Fruit fly (Drosophila melanogaster) ovary, adult (tissue): Measurements from ENCODE around the gene bond.
A peak's percentile ranks its signal among the peaks of the same experiment; 100 is the strongest.

Source experiments
- CG17801 ChIP-seq: fragments of 200-800 bp; optimal IDR thresholded peaks from 2 replicates; lab custom pipeline; 2019; ENCODE audit warnings: missing biosample characterization, mild to moderate bottlenecking, missing genetic modification characterization, moderate library complexity; ENCODE audit not compliant: partially characterized antibody

The bond gene

dm6 chr3R:22528264-22529158, 22.0 kb upstream of the bond start, which contains the start of gene CG5346:
TSS of gene CG5346 (minus strand) at chr3R:22528663.
- peak; percentile 57 for TF ChIP-seq CG17801 (GFP tag; lab: Kevin White, UChicago)

- peak; percentile 29 for TF ChIP-seq CG17801 (GFP tag; lab: Kevin White, UChicago)
These were observed 20.2 kb upstream of the bond start, which contains the start of gene CG33099 for dm6 chr3R:22530305-22530704. TSS of gene CG33099 (minus strand) at chr3R:22530572.

dm6 chr3R:22531801-22532200, 18.7 kb upstream of the bond start, which contains the start of gene CG33093:
TSS of gene CG33093 (minus strand) at chr3R:22531922.
- no peak for TF ChIP-seq CG17801 (GFP tag; lab: Kevin White, UChicago)

dm6 chr3R:22533973-22534931, 16.2 kb upstream of the bond start:
- no peak for TF ChIP-seq CG17801 (GFP tag; lab: Kevin White, UChicago)

- no peak for TF ChIP-seq CG17801 (GFP tag; lab: Kevin White, UChicago)
These were observed 14.5 kb upstream of the bond start for dm6 chr3R:22535945-22536344.

dm6 chr3R:22536504-22537423, 13.7 kb upstream of the bond start:
- no peak for TF ChIP-seq CG17801 (GFP tag; lab: Kevin White, UChicago)

dm6 chr3R:22538877-22539276, 11.6 kb upstream of the bond start:
- no peak for TF ChIP-seq CG17801 (GFP tag; lab: Kevin White, UChicago)

- no peak for TF ChIP-seq CG17801 (GFP tag; lab: Kevin White, UChicago)
These were observed 10.7 kb upstream of the bond start, which contains the start of gene CG5326 for dm6 chr3R:22539762-22540161. TSS of gene CG5326 (minus strand) at chr3R:22539919.

- no peak for TF ChIP-seq CG17801 (GFP tag; lab: Kevin White, UChicago)
These were observed 9.8 kb upstream of the bond start for dm6 chr3R:22540686-22541085.

dm6 chr3R:22542773-22543411, 7.6 kb upstream of the bond start:
- peak; percentile 79 for TF ChIP-seq CG17801 (GFP tag; lab: Kevin White, UChicago)

dm6 chr3R:22546017-22546416, 4.5 kb upstream of the bond start:
- TF ChIP-seq CG17801 (GFP tag; lab: Kevin White, UChicago), result no peak

dm6 chr3R:22547585-22548022, 2.9 kb upstream of the bond start, which contains the start of gene AdipoR:
TSS of gene AdipoR (minus strand) at chr3R:22547846.
- peak; percentile 15 for TF ChIP-seq CG17801 (GFP tag; lab: Kevin White, UChicago)

- TF ChIP-seq CG17801 (GFP tag; lab: Kevin White, UChicago), result no peak
These were observed 2.2 kb downstream of the bond start for dm6 chr3R:22552686-22553085.
